Fruit fly (Drosophila melanogaster) whole organism, embryonic: Measurements from ENCODE around the gene CG33111.

Experiments
- Asciz ChIP-seq: fragments of 200-800 bp; sonication (Bioruptor generic); optimal IDR thresholded peaks from 2 replicates; lab custom pipeline; 2017; ENCODE audit warnings: missing biosample characterization, mild to moderate bottlenecking, missing genetic modification characterization, missing genetic modification reagents
- Bgb ChIP-seq: fragments of 200-800 bp; sonication (Bioruptor generic); IDR thresholded peaks from 2 replicates; pipeline ENCODE4 v1.3.6; 2022; ENCODE audit warnings: missing biosample characterization, missing genetic modification characterization; ENCODE audit not compliant: partially characterized antibody
- BtbVII ChIP-seq: fragments of 200-800 bp; sonication (Bioruptor generic); optimal IDR thresholded peaks from 3 replicates; lab custom pipeline; 2017; ENCODE audit warnings: missing biosample characterization, mild to moderate bottlenecking, missing genetic modification characterization
- CG12236 ChIP-seq: fragments of 200-800 bp; sonication (Bioruptor generic); optimal IDR thresholded peaks from 2 replicates; lab custom pipeline; 2016; ENCODE audit warnings: missing biosample characterization, missing genetic modification characterization
- CG12769 ChIP-seq: fragments of 200-800 bp; sonication (Bioruptor generic); optimal IDR thresholded peaks from 2 replicates; lab custom pipeline; 2019; ENCODE audit warnings: missing biosample characterization, mild to moderate bottlenecking, missing genetic modification characterization, moderate library complexity
- CG12942 ChIP-seq: fragments of 200-800 bp; sonication (Bioruptor generic); optimal IDR thresholded peaks from 3 replicates; lab custom pipeline; 2016; ENCODE audit warnings: missing biosample characterization, missing genetic modification characterization
- CG14860 ChIP-seq: fragments of 200-800 bp; sonication (Bioruptor generic); IDR thresholded peaks from 3 replicates; pipeline ENCODE4 v1.3.6; 2022; ENCODE audit warnings: missing biosample characterization, missing genetic modification characterization; ENCODE audit not compliant: partially characterized antibody
- CG17385 ChIP-seq: fragments of 200-800 bp; sonication (Bioruptor generic); optimal IDR thresholded peaks from 3 replicates; lab custom pipeline; 2018; ENCODE audit warnings: missing biosample characterization, mild to moderate bottlenecking, missing genetic modification characterization
- CG30431 ChIP-seq: fragments of 200-800 bp; sonication (Bioruptor generic); optimal IDR thresholded peaks from 2 replicates; lab custom pipeline; 2017; ENCODE audit warnings: missing biosample characterization, missing genetic modification characterization
- CG3281 ChIP-seq: fragments of 200-800 bp; sonication (Bioruptor generic); optimal IDR thresholded peaks from 3 replicates; lab custom pipeline; 2017; ENCODE audit warnings: missing biosample characterization, mild to moderate bottlenecking, missing genetic modification characterization
- CG3847 ChIP-seq: fragments of 200-800 bp; sonication (Bioruptor generic); IDR thresholded peaks from 2 replicates; pipeline ENCODE4 v1.3.6; 2022; ENCODE audit warnings: missing biosample characterization, missing genetic modification characterization
- CG4328 ChIP-seq: fragments of 200-800 bp; sonication (Bioruptor generic); optimal IDR thresholded peaks from 3 replicates; lab custom pipeline; 2017; ENCODE audit warnings: missing biosample characterization, missing genetic modification reagents, missing genetic modification characterization
- CG5245 ChIP-seq: fragments of 200-800 bp; sonication (Bioruptor generic); optimal IDR thresholded peaks from 3 replicates; lab custom pipeline; 2016; ENCODE audit warnings: missing biosample characterization, missing genetic modification characterization
- CG5953 ChIP-seq: fragments of 200-800 bp; sonication (Bioruptor generic); IDR thresholded peaks from 2 replicates; pipeline ENCODE4 v1.3.6; 2022; ENCODE audit warnings: missing biosample characterization, missing genetic modification characterization
- CG6272 ChIP-seq: fragments of 200-800 bp; sonication (Bioruptor generic); IDR thresholded peaks from 2 replicates; pipeline ENCODE4 v1.3.6; 2022; ENCODE audit warnings: missing biosample characterization, missing genetic modification characterization
- CG8944 ChIP-seq: fragments of 200-800 bp; sonication (Bioruptor generic); optimal IDR thresholded peaks from 3 replicates; lab custom pipeline; 2016; ENCODE audit warnings: missing biosample characterization, missing genetic modification characterization
- Doc3 ChIP-seq: fragments of 200-800 bp; sonication (Bioruptor generic); IDR thresholded peaks from 3 replicates; pipeline ENCODE4 v1.3.6; 2022; ENCODE audit warnings: missing biosample characterization, missing genetic modification characterization; ENCODE audit not compliant: partially characterized antibody
- Dp ChIP-seq: fragments of 200-800 bp; sonication (Bioruptor generic); optimal IDR thresholded peaks from 2 replicates; lab custom pipeline; 2018; ENCODE audit warnings: missing biosample characterization, mild to moderate bottlenecking, missing genetic modification characterization, moderate library complexity
- Drgx ChIP-seq: fragments of 200-800 bp; sonication (Bioruptor generic); IDR thresholded peaks from 2 replicates; pipeline ENCODE4 v1.3.6; 2022; ENCODE audit warnings: missing biosample characterization, missing genetic modification characterization
- Hey ChIP-seq: fragments of 200-800 bp; sonication (Bioruptor generic); optimal IDR thresholded peaks from 3 replicates; lab custom pipeline; 2018; ENCODE audit warnings: missing biosample characterization, mild to moderate bottlenecking, missing genetic modification characterization
- Hr39 ChIP-seq: fragments of >200 bp; optimal IDR thresholded peaks from 2 replicates; lab custom pipeline; 2017
- Hr78 ChIP-seq, 2 experiments: fragments of 200-800 bp in 1 of 2; fragments of >200 bp in 1 of 2; sonication (Bioruptor generic) in 1 of 2; optimal IDR thresholded peaks; 2 replicates each; lab custom pipeline; 2017 to 2019; ENCODE audit warnings: missing biosample characterization in 2 of 2, missing genetic modification characterization in 2 of 2, mild to moderate bottlenecking in 1 of 2, moderate library complexity in 1 of 2
- Max ChIP-seq: fragments of 200-800 bp; sonication (Bioruptor generic); optimal IDR thresholded peaks from 2 replicates; lab custom pipeline; 2016; ENCODE audit warnings: missing biosample characterization, mild to moderate bottlenecking, missing genetic modification characterization
- Meics ChIP-seq: fragments of 200-800 bp; sonication (Bioruptor generic); optimal IDR thresholded peaks from 2 replicates; lab custom pipeline; 2017; ENCODE audit warnings: missing biosample characterization, mild to moderate bottlenecking, missing genetic modification characterization
- Nf-YC ChIP-seq: fragments of 200-800 bp; optimal IDR thresholded peaks from 3 replicates; lab custom pipeline; 2019; ENCODE audit warnings: missing biosample characterization, mild to moderate bottlenecking, missing genetic modification characterization, moderate library complexity
- Pdp1 ChIP-seq, 2 experiments: fragments of 200-800 bp; sonication (Bioruptor generic); optimal IDR thresholded peaks; 3 replicates each; lab custom pipeline; 2016; ENCODE audit warnings: missing biosample characterization in 2 of 2, missing genetic modification characterization in 2 of 2, mild to moderate bottlenecking in 1 of 2, moderate library complexity in 1 of 2
- Rx ChIP-seq: fragments of 200-800 bp; sonication (Bioruptor generic); IDR thresholded peaks from 2 replicates; pipeline ENCODE4 v1.3.6; 2022; ENCODE audit warnings: missing biosample characterization, missing genetic modification characterization
- YL-1 ChIP-seq: fragments of 200-800 bp; sonication (Bioruptor generic); optimal IDR thresholded peaks from 3 replicates; lab custom pipeline; 2017; ENCODE audit warnings: missing biosample characterization, mild to moderate bottlenecking, missing genetic modification characterization
- ab ChIP-seq: fragments of 200-800 bp; sonication (Bioruptor generic); optimal IDR thresholded peaks from 2 replicates; lab custom pipeline; 2016; ENCODE audit warnings: missing biosample characterization, missing genetic modification characterization
- ato ChIP-seq: fragments of 200-800 bp; sonication (Bioruptor generic); IDR thresholded peaks from 2 replicates; pipeline ENCODE4 v1.3.6; 2022; ENCODE audit warnings: missing biosample characterization, missing genetic modification characterization; ENCODE audit not compliant: partially characterized antibody
- bbx ChIP-seq: fragments of 200-800 bp; sonication (Bioruptor generic); IDR thresholded peaks from 2 replicates; pipeline ENCODE4 v1.3.6; 2022; ENCODE audit warnings: missing biosample characterization, missing genetic modification characterization; ENCODE audit not compliant: partially characterized antibody
- bcd ChIP-seq: fragments of 200-800 bp; sonication (Bioruptor generic); optimal IDR thresholded peaks from 2 replicates; lab custom pipeline; 2017; ENCODE audit warnings: missing biosample characterization, mild to moderate bottlenecking, missing genetic modification characterization
- chm ChIP-seq: fragments of 200-800 bp; sonication (Bioruptor generic); IDR thresholded peaks from 2 replicates; pipeline ENCODE4 v1.3.6; 2022; ENCODE audit warnings: missing biosample characterization, missing genetic modification characterization
- chn ChIP-seq: fragments of 200-800 bp; sonication (Bioruptor generic); optimal IDR thresholded peaks from 2 replicates; lab custom pipeline; 2016; ENCODE audit warnings: missing biosample characterization, missing genetic modification characterization
- cwo ChIP-seq: fragments of 200-800 bp; sonication (Bioruptor generic); optimal IDR thresholded peaks from 3 replicates; lab custom pipeline; 2017; ENCODE audit warnings: missing biosample characterization, missing genetic modification characterization, mild to moderate bottlenecking, moderate library complexity, missing genetic modification reagents
- dm ChIP-seq: fragments of 200-800 bp; sonication (Bioruptor generic); optimal IDR thresholded peaks from 3 replicates; lab custom pipeline; 2016; ENCODE audit warnings: missing biosample characterization, missing genetic modification characterization
- dmrt99B ChIP-seq: fragments of 200-800 bp; sonication (Bioruptor generic); optimal IDR thresholded peaks from 2 replicates; lab custom pipeline; 2018; ENCODE audit warnings: missing biosample characterization, mild to moderate bottlenecking, missing genetic modification characterization, moderate library complexity
- gcm ChIP-seq: fragments of 200-800 bp; sonication (Bioruptor generic); optimal IDR thresholded peaks from 2 replicates; lab custom pipeline; 2019; ENCODE audit warnings: missing biosample characterization, mild to moderate bottlenecking, missing genetic modification characterization, moderate library complexity
- onecut ChIP-seq: fragments of 200-800 bp; sonication (Bioruptor generic); IDR thresholded peaks from 2 replicates; pipeline ENCODE4 v1.3.6; 2022; ENCODE audit warnings: missing biosample characterization, missing genetic modification characterization
- pb ChIP-seq: fragments of 200-800 bp; sonication (Bioruptor generic); optimal IDR thresholded peaks from 3 replicates; lab custom pipeline; 2016; ENCODE audit warnings: missing biosample characterization, missing genetic modification characterization
- pho ChIP-seq: fragments of 200-800 bp; sonication (Bioruptor generic); optimal IDR thresholded peaks from 2 replicates; lab custom pipeline; 2016; ENCODE audit warnings: missing biosample characterization, missing genetic modification characterization
- pnt ChIP-seq: fragments of 200-800 bp; sonication (Bioruptor generic); optimal IDR thresholded peaks from 3 replicates; lab custom pipeline; 2016; ENCODE audit warnings: missing biosample characterization, missing genetic modification characterization
- sc ChIP-seq, 3 experiments: fragments of >200 bp in 2 of 3; fragments of 200-800 bp in 1 of 3; sonication (Bioruptor generic) in 1 of 3; optimal IDR thresholded peaks; 2 replicates in 2 of 3; 3 replicates in 1 of 3; lab custom pipeline; 2017; ENCODE audit warnings: mild to moderate bottlenecking in 1 of 3, missing biosample characterization in 1 of 3, missing genetic modification characterization in 1 of 3, missing genetic modification reagents in 1 of 3
- scrt ChIP-seq: fragments of 200-800 bp; sonication (Bioruptor generic); optimal IDR thresholded peaks from 2 replicates; lab custom pipeline; 2018; ENCODE audit warnings: missing biosample characterization, mild to moderate bottlenecking, missing genetic modification characterization, moderate library complexity
- shn ChIP-seq: fragments of 200-800 bp; sonication (Bioruptor generic); optimal IDR thresholded peaks from 3 replicates; lab custom pipeline; 2016; ENCODE audit warnings: missing biosample characterization, missing genetic modification characterization
- tio ChIP-seq: fragments of 200-800 bp; sonication (Bioruptor generic); optimal IDR thresholded peaks from 2 replicates; lab custom pipeline; 2017; ENCODE audit warnings: missing biosample characterization, missing genetic modification characterization, inconsistent platforms
- twi ChIP-seq: fragments of 200-800 bp; optimal IDR thresholded peaks from 2 replicates; lab custom pipeline; 2019; ENCODE audit warnings: missing biosample characterization, mild to moderate bottlenecking, missing genetic modification characterization, moderate library complexity
- zen ChIP-seq: fragments of 200-800 bp; sonication (Bioruptor generic); optimal IDR thresholded peaks from 3 replicates; lab custom pipeline; 2018; ENCODE audit warnings: missing biosample characterization, mild to moderate bottlenecking, missing genetic modification characterization, moderate library complexity
- zen2 ChIP-seq: fragments of 200-800 bp; sonication (Bioruptor generic); IDR thresholded peaks from 3 replicates; pipeline ENCODE4 v1.3.6; 2022; ENCODE audit warnings: missing biosample characterization, missing genetic modification characterization; ENCODE audit not compliant: partially characterized antibody

The CG33111 gene

DNA sequence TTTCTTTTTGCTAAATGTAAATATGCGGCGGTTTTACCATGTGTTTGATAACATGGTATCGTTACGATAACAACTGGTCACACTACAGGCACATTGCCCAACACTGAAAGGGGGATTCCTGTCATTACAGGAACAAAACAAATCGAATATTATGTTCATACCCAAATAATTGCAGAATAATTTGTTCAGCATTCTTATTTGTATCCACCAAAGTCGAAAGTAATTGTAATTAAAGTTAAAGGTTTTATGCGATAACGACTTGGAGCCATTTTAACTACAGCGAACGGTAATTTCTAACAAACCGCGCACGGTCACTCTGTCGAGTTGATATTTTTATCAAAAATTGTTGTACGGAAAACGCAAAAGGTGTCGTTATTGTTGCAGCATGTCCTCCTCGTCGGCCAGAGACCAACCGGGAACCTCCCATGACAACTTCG, 51.6 kb downstream of the CG33111 start, which contains the start of the genes CG10214 and CG10375 (continued):
- TF ChIP-seq Asciz (no peak), Nf-YC (peak; percentile 53), CG5245 (peak; percentile 42), twi (tag; lab: Kevin White, UChicago) (peak; percentile 85), ab (peak; percentile 46), zen2 (GFP tag; lab: Robert Waterston, UW) (no peak), Meics (GFP tag; lab: Kevin White, UChicago) (peak; percentile 76), CG8944 (peak; percentile 78), Max (peak; percentile 94), tio (GFP tag; lab: Kevin White, UChicago) (no peak), CG30431 (GFP tag; lab: Kevin White, UChicago) (peak; percentile 46), Pdp1 (GFP tag; optimal IDR thresholded peaks at IDR 0.05; lab: Kevin White, UChicago) (peak; percentile 81 to 96), Hr78 (GFP tag; optimal IDR thresholded peaks at IDR 0.05; lab: Kevin White, UChicago) (no peak), Drgx (peak; percentile 47; the same call in 1 of the 2 replicates), ato (GFP tag; lab: Robert Waterston, UW) (no peak), Doc3 (0 out of 3 replicates have a peak, but pooled peaks have one; percentile 27), Bgb (GFP tag; lab: Robert Waterston, UW) (no peak; the same call in 1 of the 2 replicates), CG3847 (GFP tag; lab: Robert Waterston, UW) (peak; percentile 82), CG12769 (tag; lab: Kevin White, UChicago) (no peak), zen (peak; percentile 78), chn (peak; percentile 86), gcm (peak; percentile 41), Rx (GFP tag; lab: Robert Waterston, UW) (peak; percentile 59), CG5953 (GFP tag; lab: Robert Waterston, UW) (no peak), bbx (GFP tag; lab: Robert Waterston, UW) (no peak), chm (GFP tag; lab: Robert Waterston, UW) (no peak), pho (GFP tag; lab: Kevin White, UChicago) (peak; percentile 81), bcd (GFP tag; lab: Kevin White, UChicago) (peak; percentile 64), YL-1 (peak; percentile 94), CG6272 (GFP tag; lab: Robert Waterston, UW) (0 out of 2 replicates have a peak, but pooled peaks have one; percentile 27), CG17385 (GFP tag; lab: Kevin White, UChicago) (peak; percentile 64), CG12236 (GFP tag; lab: Kevin White, UChicago) (peak; percentile 13), Hey (no peak), dm (GFP tag; lab: Kevin White, UChicago) (peak; percentile 97), cwo (GFP tag; lab: Kevin White, UChicago) (peak; percentile 21), sc (optimal IDR thresholded peaks at IDR 0.05; lab: Kevin White, UChicago) (no peak), sc (GFP tag; optimal IDR thresholded peaks at IDR 0.05; lab: Kevin White, UChicago) (no peak), CG3281 (GFP tag; lab: Kevin White, UChicago) (peak; percentile 70), Dp (GFP tag; lab: Kevin White, UChicago) (peak; percentile 49), pb (peak; percentile 55), onecut (no peak), BtbVII (GFP tag; lab: Kevin White, UChicago) (peak; percentile 44), scrt (GFP tag; lab: Kevin White, UChicago) (no peak), Hr39 (lab: Kevin White, UChicago) (no peak), dmrt99B (peak; percentile 46), CG12942 (GFP tag; lab: Kevin White, UChicago) (peak; percentile 76), pnt (peak; percentile 54), CG14860 (GFP tag; lab: Robert Waterston, UW) (0 out of 3 replicates have a peak, but pooled peaks have one; percentile 18), shn (peak; percentile 83), CG4328 (GFP tag; lab: Kevin White, UChicago) (peak; percentile 42)
